Fruit fly (Drosophila melanogaster): ENCODE data around the gene HipHop.

DNA sequence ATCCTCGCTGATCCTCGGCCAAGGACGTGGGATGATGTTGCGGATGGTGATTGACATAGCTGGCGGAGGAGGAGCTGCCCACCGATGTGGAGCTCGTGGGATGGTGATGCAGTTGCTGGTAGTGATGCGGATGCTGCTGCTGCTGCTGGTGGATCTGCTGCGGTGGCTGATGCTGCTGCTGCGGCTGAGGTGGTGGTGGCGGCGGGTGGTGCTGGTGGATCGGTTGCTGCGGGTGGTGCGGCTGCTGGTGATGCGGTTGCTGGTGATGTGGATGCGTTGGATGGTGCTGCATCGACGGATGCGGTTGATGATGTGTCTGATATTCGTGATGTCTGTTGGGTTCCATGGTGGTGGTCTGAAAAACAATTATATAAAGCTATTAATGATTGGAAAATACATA, 11.9 kb upstream of the HipHop start:
- no peak for TF ChIP-seq usp (GFP tag; optimal IDR thresholded peaks at IDR 0.05)
- TF ChIP-seq EcR (GFP tag; optimal IDR thresholded peaks at IDR 0.05) = no peak
- no peak for TF ChIP-seq pan (optimal IDR thresholded peaks at IDR 0.05)
- no peak for TF ChIP-seq psq (optimal IDR thresholded peaks at IDR 0.05)
- TF ChIP-seq Dll (optimal IDR thresholded peaks at IDR 0.05) = no peak
- TF ChIP-seq CG8478 (optimal IDR thresholded peaks at IDR 0.05) = no peak
